Fruit fly (Drosophila melanogaster) whole organism, adult: ENCODE measurements around the gene janA.

Experiments used
- CG11617 ChIP-seq: fragments of 200-800 bp; sonication (Bioruptor generic); optimal IDR thresholded peaks from 2 replicates; lab custom pipeline; 2017; ENCODE audit warnings: mild to moderate bottlenecking, missing biosample characterization, missing genetic modification reagents, missing genetic modification characterization
- CG12768 ChIP-seq: fragments of 200-800 bp; sonication (Bioruptor generic); optimal IDR thresholded peaks from 2 replicates; lab custom pipeline; 2017; ENCODE audit warnings: missing biosample characterization, missing genetic modification characterization, mild to moderate bottlenecking, moderate library complexity, missing genetic modification reagents
- CG14711 ChIP-seq: fragments of 200-800 bp; sonication (Bioruptor generic); optimal IDR thresholded peaks from 2 replicates; lab custom pipeline; 2018; ENCODE audit warnings: missing biosample characterization, mild to moderate bottlenecking, missing genetic modification characterization, moderate library complexity
- CG7101 ChIP-seq: fragments of 200-800 bp; sonication (Bioruptor generic); optimal IDR thresholded peaks from 2 replicates; lab custom pipeline; 2018; ENCODE audit warnings: missing biosample characterization, mild to moderate bottlenecking, missing genetic modification characterization, moderate library complexity
- Crg-1 ChIP-seq: fragments of 200-800 bp; sonication (Bioruptor generic); optimal IDR thresholded peaks from 2 replicates; lab custom pipeline; 2016; ENCODE audit warnings: missing biosample characterization, missing genetic modification characterization
- bab1 ChIP-seq: fragments of 200-800 bp; sonication (Bioruptor generic); optimal IDR thresholded peaks from 3 replicates; lab custom pipeline; 2019; ENCODE audit warnings: missing biosample characterization, mild to moderate bottlenecking, missing genetic modification characterization, moderate library complexity
- cic ChIP-seq: fragments of 200-800 bp; sonication (Bioruptor generic); optimal IDR thresholded peaks from 2 replicates; lab custom pipeline; 2017; ENCODE audit warnings: missing biosample characterization, mild to moderate bottlenecking, missing genetic modification characterization, moderate library complexity
- cnc ChIP-seq, 2 experiments: fragments of >200 bp; optimal IDR thresholded peaks; 2 replicates each; lab custom pipeline; 2017
- kay ChIP-seq: fragments of 200-800 bp; sonication (Bioruptor generic); peaks from one replicate; lab custom pipeline; 2016; ENCODE audit warnings: missing biosample characterization, missing genetic modification characterization, borderline replicate concordance
- ovo ChIP-seq: fragments of 200-800 bp; sonication (Bioruptor generic); optimal IDR thresholded peaks from 2 replicates; lab custom pipeline; 2016; ENCODE audit warnings: missing biosample characterization, missing genetic modification characterization
- tj ChIP-seq: fragments of 200-800 bp; sonication (Bioruptor generic); optimal IDR thresholded peaks from 3 replicates; lab custom pipeline; 2017; ENCODE audit warnings: missing biosample characterization, mild to moderate bottlenecking, missing genetic modification characterization, moderate library complexity
- toe ChIP-seq: fragments of 200-800 bp; sonication (Bioruptor generic); optimal IDR thresholded peaks from 2 replicates; lab custom pipeline; 2016; ENCODE audit warnings: missing biosample characterization, missing genetic modification characterization

DNA sequence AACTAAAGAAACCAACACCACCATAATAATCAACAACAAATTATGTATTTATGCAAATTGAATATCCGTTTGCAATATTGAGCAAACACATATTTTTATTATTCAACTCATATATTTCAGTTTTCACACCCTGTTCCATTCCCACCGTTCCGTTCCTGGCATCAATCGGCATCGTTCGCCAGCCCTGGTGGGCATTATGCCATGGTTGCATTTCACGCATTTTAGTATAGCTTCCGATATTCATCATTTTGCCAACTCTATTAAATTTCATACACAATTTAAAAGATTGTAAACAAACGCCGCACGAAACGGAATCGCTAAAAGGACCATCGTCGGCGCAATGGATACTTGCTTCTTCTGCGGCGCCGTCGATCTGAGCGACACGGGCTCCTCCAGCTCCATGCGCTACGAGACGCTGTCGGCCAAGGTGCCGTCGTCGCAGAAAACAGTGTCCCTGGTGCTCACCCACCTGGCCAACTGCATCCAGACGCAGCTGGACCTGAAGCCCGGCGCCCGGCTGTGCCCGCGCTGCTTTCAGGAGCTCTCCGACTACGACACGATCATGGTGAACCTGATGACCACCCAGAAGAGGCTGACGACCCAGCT lies 3.9 kb upstream of the janA start, which contains the start of gene Sry-delta:
- TF ChIP-seq bab1 (GFP tag; lab: Kevin White, UChicago), result peak; percentile 76
- peak; percentile 87 for TF ChIP-seq toe (GFP tag; lab: Kevin White, UChicago)
- TF ChIP-seq CG7101 (tag; lab: Kevin White, UChicago), result peak; percentile 74
- TF ChIP-seq ovo (GFP tag; lab: Kevin White, UChicago), result no peak
- peak; percentile 85 for TF ChIP-seq tj (GFP tag; lab: Kevin White, UChicago)
- TF ChIP-seq cnc (optimal IDR thresholded peaks at IDR 0.05; lab: Kevin White, UChicago), result no peak
- peak; percentile 60 for TF ChIP-seq CG14711 (tag; lab: Kevin White, UChicago)
- peak; percentile 45 for TF ChIP-seq cic
- peak; percentile 71 for TF ChIP-seq Crg-1 (GFP tag; lab: Kevin White, UChicago)
- TF ChIP-seq kay (GFP tag; lab: Kevin White, UChicago), result no peak
- peak; percentile 65 for TF ChIP-seq CG12768 (GFP tag; lab: Kevin White, UChicago)
- TF ChIP-seq CG11617, result peak; percentile 73
